Worm (Caenorhabditis elegans): Measurements from ENCODE around the gene wrn-1.

DNA sequence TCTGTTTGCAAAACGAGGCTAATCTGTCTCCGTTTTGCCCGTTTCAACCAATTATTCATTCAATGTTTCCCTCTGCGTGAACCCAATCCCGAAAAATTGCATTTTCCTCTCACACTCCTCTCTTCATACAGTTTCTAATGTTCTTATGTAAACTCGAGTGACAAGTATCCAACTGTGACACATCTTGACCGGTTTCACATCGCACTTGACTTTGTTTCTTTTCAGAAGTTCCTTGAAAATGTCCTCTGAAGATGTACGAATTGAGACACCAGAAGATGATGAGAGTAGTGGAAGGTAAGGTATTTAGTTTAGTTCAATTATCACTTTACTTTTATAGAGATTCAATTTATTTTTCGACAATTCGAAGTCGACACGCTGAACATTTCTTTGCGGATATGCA is 22.8 kb upstream of the wrn-1 start, which contains the start of gene abcx-1:
- TF ChIP-seq egl-18 (GFP tag; IDR thresholded peaks at IDR 0.05), result no peak
- no peak for TF ChIP-seq T07F8.4 (tag; optimal IDR thresholded peaks at IDR 0.05)
- no peak for TF ChIP-seq snpc-1.3 (tag; optimal IDR thresholded peaks at IDR 0.05; ENCODE audit: insufficient read depth)
- TF ChIP-seq ztf-22 (GFP tag; optimal IDR thresholded peaks at IDR 0.05), result no peak
- TF ChIP-seq sea-2 (GFP tag; IDR thresholded peaks at IDR 0.05), result no peak
- TF ChIP-seq atf-7 (tag; optimal IDR thresholded peaks at IDR 0.05), result no peak

All from whole organism, young adult.